Worm (Caenorhabditis elegans): ENCODE measurements around the gene F58G6.3.

The F58G6.3 gene

ce11 chrIV:9668103-9668672, 14.9 kb downstream of the F58G6.3 start:
- TF ChIP-seq scrt-1 (GFP tag; IDR thresholded peaks at IDR 0.05) (no peak), aly-1 (tag; optimal IDR thresholded peaks at IDR 0.05) (no peak), ama-1 (optimal IDR thresholded peaks at IDR 0.05) (no peak), hmbx-1 (tag; optimal IDR thresholded peaks at IDR 0.05) (no peak), ets-7 (tag; optimal IDR thresholded peaks at IDR 0.05) (no peak), hnd-1 (tag; optimal IDR thresholded peaks at IDR 0.05) (no peak), B0310.2 (tag; optimal IDR thresholded peaks at IDR 0.05) (no peak), ceh-36 (tag; optimal IDR thresholded peaks at IDR 0.05) (no peak), tbx-37 (GFP tag; conservative IDR thresholded peaks at IDR 0.05) (no peak), F13C5.2 (tag; optimal IDR thresholded peaks at IDR 0.05) (no peak), tra-4 (tag; optimal IDR thresholded peaks at IDR 0.05) (no peak), tbx-11 (GFP tag; IDR thresholded peaks at IDR 0.05) (no peak), ceh-13 (GFP tag; optimal IDR thresholded peaks at IDR 0.05) (no peak), pes-1 (GFP tag; IDR thresholded peaks at IDR 0.05) (no peak), hmg-4 (GFP tag; optimal IDR thresholded peaks at IDR 0.05) (no peak), flt-1 (GFP tag; IDR thresholded peaks at IDR 0.05) (no peak), sea-1 (GFP tag; conservative IDR thresholded peaks at IDR 0.05) (no peak)

DNA sequence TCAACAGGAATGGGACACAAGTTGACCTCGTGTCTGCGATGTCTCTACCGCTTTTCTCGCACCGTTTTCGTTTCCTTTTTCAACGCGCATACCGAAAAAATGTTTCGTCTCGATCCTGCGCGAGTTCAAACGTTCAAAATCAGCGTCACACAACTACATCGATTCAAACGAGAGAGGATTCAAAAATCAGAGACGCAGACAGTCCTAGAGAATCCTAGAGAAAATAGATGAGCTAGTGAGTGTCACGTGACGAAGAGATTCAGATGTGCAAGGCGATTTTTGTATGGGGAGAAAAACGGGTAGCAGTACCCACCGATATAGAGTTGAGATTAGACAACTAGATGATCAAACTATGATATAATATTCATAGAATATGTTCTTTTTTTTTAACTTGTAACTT, 16.6 kb downstream of the F58G6.3 start:
- TF ChIP-seq ceh-13 (GFP tag; optimal IDR thresholded peaks at IDR 0.05) (no peak), flt-1 (GFP tag; IDR thresholded peaks at IDR 0.05) (no peak), aly-1 (tag; optimal IDR thresholded peaks at IDR 0.05) (no peak), hmg-4 (GFP tag; optimal IDR thresholded peaks at IDR 0.05) (no peak), F13C5.2 (tag; optimal IDR thresholded peaks at IDR 0.05) (no peak), ceh-36 (tag; optimal IDR thresholded peaks at IDR 0.05) (no peak)

ce11 chrIV:9671001-9671652, 17.8 kb downstream of the F58G6.3 start:
- no peak for TF ChIP-seq ceh-13 (GFP tag; optimal IDR thresholded peaks at IDR 0.05)
- no peak for TF ChIP-seq tra-4 (tag; optimal IDR thresholded peaks at IDR 0.05)
- TF ChIP-seq flt-1 (GFP tag; IDR thresholded peaks at IDR 0.05): no peak
- TF ChIP-seq hnd-1 (tag; optimal IDR thresholded peaks at IDR 0.05): no peak
- TF ChIP-seq tbx-11 (GFP tag; IDR thresholded peaks at IDR 0.05): no peak

DNA sequence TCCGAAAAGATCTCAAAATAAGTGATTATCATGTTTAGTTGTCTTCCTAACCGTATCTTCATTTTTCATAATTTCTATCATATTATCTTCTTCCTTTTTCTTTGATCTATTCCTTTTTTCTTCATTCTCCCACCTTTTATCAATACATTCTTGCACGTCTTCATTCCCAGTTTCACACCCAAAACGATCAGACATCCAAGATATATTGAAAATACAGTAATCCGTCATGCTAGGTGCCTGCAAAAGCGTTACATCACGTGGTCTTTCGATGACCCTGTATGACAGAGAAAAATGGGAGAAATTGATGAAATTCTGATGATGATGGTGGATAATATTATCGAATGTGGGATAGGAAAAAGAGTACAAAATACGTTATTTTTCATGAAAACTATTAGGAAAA, 19.1 kb downstream of the F58G6.3 start:
- TF ChIP-seq pes-1 (GFP tag; IDR thresholded peaks at IDR 0.05): no peak
- no peak for TF ChIP-seq hnd-1 (tag; optimal IDR thresholded peaks at IDR 0.05)
- no peak for TF ChIP-seq ama-1 (optimal IDR thresholded peaks at IDR 0.05)

DNA sequence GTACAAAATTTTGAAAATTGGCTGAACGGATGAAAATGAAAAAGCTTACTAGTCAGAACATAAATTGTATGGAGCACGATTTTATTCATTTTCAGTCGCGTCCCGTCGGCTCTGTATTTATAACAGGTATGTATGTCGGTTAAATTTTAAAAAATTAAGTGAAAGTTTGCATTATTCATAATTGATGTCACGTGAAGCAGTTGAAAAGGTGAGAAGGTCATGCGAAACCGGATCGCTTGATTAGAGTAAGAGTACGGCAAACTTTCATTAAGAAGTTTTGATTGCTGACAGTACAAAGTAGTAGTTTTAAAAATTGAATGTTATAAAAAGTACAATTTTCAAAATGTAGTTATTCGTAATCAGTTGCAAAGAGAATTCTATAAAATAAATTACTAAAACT, 19.9 kb downstream of the F58G6.3 start:
- TF ChIP-seq B0310.2 (tag; optimal IDR thresholded peaks at IDR 0.05) (no peak), ets-7 (tag; optimal IDR thresholded peaks at IDR 0.05) (no peak), ama-1 (optimal IDR thresholded peaks at IDR 0.05) (no peak), hnd-1 (tag; optimal IDR thresholded peaks at IDR 0.05) (no peak), hmg-4 (GFP tag; optimal IDR thresholded peaks at IDR 0.05) (no peak), scrt-1 (GFP tag; IDR thresholded peaks at IDR 0.05) (no peak), hmbx-1 (tag; optimal IDR thresholded peaks at IDR 0.05) (no peak), tbx-11 (GFP tag; IDR thresholded peaks at IDR 0.05) (no peak), ceh-36 (tag; optimal IDR thresholded peaks at IDR 0.05) (no peak), sea-1 (GFP tag; conservative IDR thresholded peaks at IDR 0.05) (no peak), tbx-37 (GFP tag; conservative IDR thresholded peaks at IDR 0.05) (no peak), F13C5.2 (tag; optimal IDR thresholded peaks at IDR 0.05) (no peak)

DNA sequence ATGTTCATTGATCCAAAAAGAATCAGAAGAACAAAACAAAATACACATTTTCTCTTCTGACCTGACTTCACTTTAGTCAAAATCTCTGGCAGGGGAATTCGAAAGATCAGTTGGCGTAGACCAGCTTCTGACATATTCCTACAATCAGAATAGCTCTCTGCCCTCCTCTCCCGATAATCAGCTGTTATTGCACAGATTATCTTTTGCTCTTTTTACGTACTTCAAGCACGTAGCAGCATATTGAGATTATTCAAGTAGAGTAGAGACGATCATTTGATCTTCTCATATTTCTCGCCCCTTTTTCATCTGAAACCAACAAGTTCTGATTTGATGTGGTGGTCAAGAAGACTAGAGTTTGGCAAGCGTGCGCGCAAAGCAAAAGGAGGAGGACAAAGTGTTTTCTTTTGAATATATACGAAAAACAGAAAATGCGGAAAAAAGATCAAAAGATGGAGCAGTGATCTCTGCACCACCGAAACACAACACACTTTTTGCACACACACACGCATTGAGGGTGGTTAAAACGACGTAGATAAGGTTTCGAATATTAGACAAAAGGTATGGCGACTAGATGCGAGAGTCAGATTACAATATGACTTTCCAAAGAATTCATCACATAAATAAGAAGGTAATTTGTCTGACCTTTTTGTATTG, 20.5 kb downstream of the F58G6.3 start:
- TF ChIP-seq F13C5.2 (tag; optimal IDR thresholded peaks at IDR 0.05) (no peak), hmbx-1 (tag; optimal IDR thresholded peaks at IDR 0.05) (no peak), ceh-13 (GFP tag; optimal IDR thresholded peaks at IDR 0.05) (no peak), tbx-37 (GFP tag; conservative IDR thresholded peaks at IDR 0.05) (no peak), hnd-1 (tag; optimal IDR thresholded peaks at IDR 0.05) (no peak), tra-4 (tag; optimal IDR thresholded peaks at IDR 0.05) (no peak), sea-1 (GFP tag; conservative IDR thresholded peaks at IDR 0.05) (no peak), pes-1 (GFP tag; IDR thresholded peaks at IDR 0.05) (no peak), ama-1 (optimal IDR thresholded peaks at IDR 0.05) (no peak), flt-1 (GFP tag; IDR thresholded peaks at IDR 0.05) (no peak), scrt-1 (GFP tag; IDR thresholded peaks at IDR 0.05) (no peak), B0310.2 (tag; optimal IDR thresholded peaks at IDR 0.05) (no peak), tbx-11 (GFP tag; IDR thresholded peaks at IDR 0.05) (no peak), ceh-36 (tag; optimal IDR thresholded peaks at IDR 0.05) (no peak), aly-1 (tag; optimal IDR thresholded peaks at IDR 0.05) (no peak), ets-7 (tag; optimal IDR thresholded peaks at IDR 0.05) (no peak), hmg-4 (GFP tag; optimal IDR thresholded peaks at IDR 0.05) (no peak)

DNA sequence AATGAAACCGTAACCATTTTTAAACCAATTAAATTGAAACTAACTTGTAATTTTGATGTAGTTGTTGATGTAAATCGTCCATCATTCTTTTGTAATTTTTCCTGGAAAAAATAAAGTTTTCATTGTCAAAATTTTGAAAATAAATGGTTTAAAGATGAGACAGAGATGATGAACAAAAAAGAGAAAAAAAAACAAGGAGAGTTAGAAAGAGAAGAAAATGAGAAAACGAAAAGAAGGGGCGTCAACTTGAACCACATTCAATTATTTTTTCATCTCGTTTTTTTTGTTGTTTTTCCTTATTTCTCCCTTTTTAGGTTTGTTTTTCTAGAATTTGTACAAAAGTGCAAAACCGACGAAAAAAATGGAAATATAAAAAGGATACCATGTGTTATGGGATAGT, 22.2 kb downstream of the F58G6.3 start, which contains the start of gene nhr-34:
Gene nhr-34 (minus strand): TSS at position 101 of the 400 bp plus-strand sequence.
- no peak for TF ChIP-seq hmg-4 (GFP tag; optimal IDR thresholded peaks at IDR 0.05)
- TF ChIP-seq tra-4 (tag; optimal IDR thresholded peaks at IDR 0.05): no peak
- TF ChIP-seq aly-1 (tag; optimal IDR thresholded peaks at IDR 0.05): no peak
- TF ChIP-seq B0310.2 (tag; optimal IDR thresholded peaks at IDR 0.05): no peak
- TF ChIP-seq flt-1 (GFP tag; IDR thresholded peaks at IDR 0.05): no peak
- no peak for TF ChIP-seq ceh-36 (tag; optimal IDR thresholded peaks at IDR 0.05)
- TF ChIP-seq pes-1 (GFP tag; IDR thresholded peaks at IDR 0.05): no peak
- TF ChIP-seq tbx-11 (GFP tag; IDR thresholded peaks at IDR 0.05): no peak

Measured in whole organism, early embryonic.